Worm (Caenorhabditis elegans) whole organism, young adult: ENCODE results near the gene K06H6.5.

Experiments
- B0336.3 ChIP-seq: fragments of 200-800 bp; sonication (Bioruptor generic); IDR thresholded peaks from 2 replicates; pipeline ENCODE4 v1.3.6; 2022; ENCODE audit warnings: missing genetic modification characterization, missing compliant biosample characterization
- C17E4.6 ChIP-seq: fragments of 200-800 bp; sonication (Bioruptor generic); IDR thresholded peaks from 2 replicates; pipeline ENCODE4 v1.3.6; 2022; ENCODE audit warnings: missing genetic modification reagents, missing genetic modification characterization, missing compliant biosample characterization
- F23B12.7 ChIP-seq: sonication (generic microtip); optimal IDR thresholded peaks from 2 replicates; lab custom pipeline; 2017; ENCODE audit warnings: missing genetic modification characterization, mild to moderate bottlenecking, missing compliant biosample characterization, antibody characterized with exemption, moderate library complexity; ENCODE audit not compliant: insufficient read depth
- F33H1.4 ChIP-seq: fragments of 200-800 bp; sonication (Bioruptor generic); IDR thresholded peaks from 2 replicates; pipeline ENCODE4 v1.3.6; 2022; ENCODE audit warnings: missing genetic modification reagents, missing genetic modification characterization, missing compliant biosample characterization
- F37B4.10 ChIP-seq: fragments of 200-800 bp; sonication (Bioruptor generic); IDR thresholded peaks from 2 replicates; pipeline ENCODE4 v1.3.6; 2022; ENCODE audit warnings: missing genetic modification characterization, missing compliant biosample characterization
- F39B2.1 ChIP-seq: fragments of 200-800 bp; sonication (Bioruptor generic); IDR thresholded peaks from 2 replicates; pipeline ENCODE4 v1.3.6; 2022; ENCODE audit warnings: missing genetic modification reagents, missing genetic modification characterization, missing compliant biosample characterization
- F52B5.7 ChIP-seq: sonication (generic microtip); optimal IDR thresholded peaks from 2 replicates; lab custom pipeline; 2016; ENCODE audit warnings: mild to moderate bottlenecking, missing genetic modification characterization, missing compliant biosample characterization
- F57A8.1 ChIP-seq: fragments of 200-800 bp; sonication (Bioruptor generic); optimal IDR thresholded peaks from 2 replicates; lab custom pipeline; 2018; ENCODE audit warnings: mild to moderate bottlenecking, missing genetic modification characterization, moderate library complexity, missing compliant biosample characterization
- F57C9.4 ChIP-seq: sonication (generic microtip); optimal IDR thresholded peaks from 2 replicates; lab custom pipeline; 2017; ENCODE audit warnings: mild to moderate bottlenecking, missing genetic modification characterization, missing compliant biosample characterization
- Y53F4B.3 ChIP-seq: fragments of 200-800 bp; sonication (Bioruptor generic); IDR thresholded peaks from 2 replicates; pipeline ENCODE4 v1.3.6; 2022; ENCODE audit warnings: missing genetic modification reagents, missing genetic modification characterization, missing compliant biosample characterization
- Y56A3A.18 ChIP-seq: fragments of 200-800 bp; sonication (Bioruptor generic); IDR thresholded peaks from 2 replicates; pipeline ENCODE4 v1.3.6; 2022; ENCODE audit warnings: missing genetic modification reagents, missing genetic modification characterization, missing compliant biosample characterization
- ZK185.1 ChIP-seq: sonication (generic microtip); optimal IDR thresholded peaks from 2 replicates; lab custom pipeline; 2016; ENCODE audit warnings: mild to moderate bottlenecking, missing genetic modification characterization, missing compliant biosample characterization; ENCODE audit not compliant: poor library complexity, severe bottlenecking
- ama-1 ChIP-seq, 3 experiments: fragments of 150-350 bp in 1 of 3; sonication (generic microtip) in 2 of 3; optimal IDR thresholded peaks; 2 replicates each; lab custom pipeline; 2014 to 2018; ENCODE audit warnings: missing biosample characterization in 2 of 3, missing genetic modification characterization in 2 of 3, missing genetic modification reagents in 2 of 3
- aptf-3 ChIP-seq: fragments of 200-800 bp; sonication (Bioruptor generic); IDR thresholded peaks from 2 replicates; pipeline ENCODE4 v1.3.6; 2022; ENCODE audit warnings: missing genetic modification characterization, missing compliant biosample characterization
- ccch-3 ChIP-seq: fragments of 200-800 bp; sonication (Bioruptor generic); optimal IDR thresholded peaks from 2 replicates; lab custom pipeline; 2018; ENCODE audit warnings: mild to moderate bottlenecking, missing genetic modification characterization, missing compliant biosample characterization
- ceh-40 ChIP-seq: fragments of 200-800 bp; sonication (Bioruptor generic); IDR thresholded peaks from 2 replicates; pipeline ENCODE4 v1.3.6; 2022; ENCODE audit warnings: missing genetic modification characterization, missing compliant biosample characterization
- chd-7 ChIP-seq: sonication (generic microtip); optimal IDR thresholded peaks from 2 replicates; lab custom pipeline; 2016; ENCODE audit warnings: mild to moderate bottlenecking, missing genetic modification characterization, moderate library complexity, missing compliant biosample characterization
- dpl-1 ChIP-seq: fragments of 150-350 bp; optimal IDR thresholded peaks from 2 replicates; lab custom pipeline; 2014; ENCODE audit warnings: missing biosample characterization, missing genetic modification reagents, missing genetic modification characterization
- egl-18 ChIP-seq: fragments of 200-800 bp; sonication (Bioruptor generic); IDR thresholded peaks from 2 replicates; pipeline ENCODE4 v1.3.6; 2022; ENCODE audit warnings: missing genetic modification reagents, missing genetic modification characterization, missing compliant biosample characterization
- egrh-3 ChIP-seq: fragments of 200-800 bp; sonication (Bioruptor generic); IDR thresholded peaks from 2 replicates; pipeline ENCODE4 v1.3.6; 2022; ENCODE audit warnings: missing genetic modification reagents, missing genetic modification characterization, missing compliant biosample characterization
- ets-4 ChIP-seq: fragments of 200-800 bp; sonication (Bioruptor generic); optimal IDR thresholded peaks from 2 replicates; lab custom pipeline; 2018; ENCODE audit warnings: mild to moderate bottlenecking, missing genetic modification characterization, missing compliant biosample characterization
- gei-17 ChIP-seq: fragments of 200-800 bp; sonication (Bioruptor generic); optimal IDR thresholded peaks from 2 replicates; lab custom pipeline; 2018; ENCODE audit warnings: mild to moderate bottlenecking, missing genetic modification characterization, missing compliant biosample characterization
- hlh-12 ChIP-seq: sonication (generic microtip); optimal IDR thresholded peaks from 2 replicates; lab custom pipeline; 2016; ENCODE audit warnings: missing genetic modification characterization, missing compliant biosample characterization
- hlh-26 ChIP-seq: fragments of 200-800 bp; sonication (Bioruptor generic); conservative IDR thresholded peaks from 2 replicates; pipeline ENCODE4 v1.3.6; 2022; ENCODE audit warnings: missing genetic modification reagents, missing genetic modification characterization, missing compliant biosample characterization
- let-526 ChIP-seq: fragments of 200-800 bp; sonication (Bioruptor generic); IDR thresholded peaks from 2 replicates; pipeline ENCODE4 v1.3.6; 2022; ENCODE audit warnings: missing genetic modification reagents, missing genetic modification characterization, missing compliant biosample characterization
- lin-35 ChIP-seq, 3 experiments: fragments of 150-350 bp in 2 of 3; sonication (generic microtip) in 1 of 3; optimal IDR thresholded peaks; 2 replicates each; lab custom pipeline; 2014 to 2018; ENCODE audit warnings: missing biosample characterization in 3 of 3, missing genetic modification characterization in 3 of 3, missing genetic modification reagents in 3 of 3
- lsl-1 ChIP-seq: fragments of 200-800 bp; sonication (Bioruptor generic); optimal IDR thresholded peaks from 2 replicates; lab custom pipeline; 2018; ENCODE audit warnings: mild to moderate bottlenecking, missing genetic modification characterization, moderate library complexity, missing compliant biosample characterization
- mel-28 ChIP-seq: sonication (generic microtip); optimal IDR thresholded peaks from 2 replicates; lab custom pipeline; 2016; ENCODE audit warnings: borderline replicate concordance, mild to moderate bottlenecking, missing genetic modification characterization, missing compliant biosample characterization
- mes-4 ChIP-seq: sonication (generic microtip); optimal IDR thresholded peaks from 2 replicates; lab custom pipeline; 2016; ENCODE audit warnings: missing genotype, missing genetic modification characterization, missing compliant biosample characterization
- nfya-2 ChIP-seq: fragments of 200-800 bp; sonication (Bioruptor generic); IDR thresholded peaks from 2 replicates; pipeline ENCODE4 v1.3.6; 2022; ENCODE audit warnings: missing genetic modification reagents, missing genetic modification characterization, missing compliant biosample characterization
- nfyb-1 ChIP-seq: fragments of 200-800 bp; sonication (Bioruptor generic); IDR thresholded peaks from 2 replicates; pipeline ENCODE4 v1.3.6; 2022; ENCODE audit warnings: missing genetic modification reagents, missing genetic modification characterization, missing compliant biosample characterization
- rpc-1 ChIP-seq, 2 experiments: fragments of 150-350 bp in 1 of 2; sonication (generic microtip) in 1 of 2; optimal IDR thresholded peaks; 2 replicates each; lab custom pipeline; 2014 to 2018; ENCODE audit warnings: missing biosample characterization in 1 of 2, missing genetic modification characterization in 1 of 2, missing genetic modification reagents in 1 of 2, missing genotype in 1 of 2
- sdz-38 ChIP-seq: sonication (generic microtip); optimal IDR thresholded peaks from 2 replicates; lab custom pipeline; 2016; ENCODE audit warnings: missing genotype, missing genetic modification characterization, missing compliant biosample characterization
- snpc-4 ChIP-seq, 5 experiments: fragments of 150-350 bp in 1 of 5; sonication (generic microtip) in 4 of 5; optimal IDR thresholded peaks; 2 replicates each; lab custom pipeline; 2014 to 2018; ENCODE audit warnings: missing genetic modification characterization in 5 of 5, missing biosample characterization in 3 of 5, antibody characterized with exemption in 2 of 5, mild to moderate bottlenecking in 2 of 5, missing compliant biosample characterization in 2 of 5, missing genotype in 2 of 5, moderate library complexity in 2 of 5, missing genetic modification reagents in 1 of 5
- tbp1 ChIP-seq: fragments of 200-800 bp; sonication (Bioruptor generic); optimal IDR thresholded peaks from 2 replicates; lab custom pipeline; 2018; ENCODE audit warnings: mild to moderate bottlenecking, missing genetic modification characterization, missing compliant biosample characterization
- tlf-1 ChIP-seq: fragments of 200-800 bp; sonication (Bioruptor generic); optimal IDR thresholded peaks from 2 replicates; lab custom pipeline; 2018; ENCODE audit warnings: mild to moderate bottlenecking, missing genetic modification characterization, missing compliant biosample characterization
- xnd-1 ChIP-seq: sonication (generic microtip); optimal IDR thresholded peaks from 2 replicates; lab custom pipeline; 2016; ENCODE audit warnings: missing genotype, missing genetic modification reagents, missing genetic modification characterization, missing compliant biosample characterization
- zfh-2 ChIP-seq: fragments of 200-800 bp; sonication (Bioruptor generic); conservative IDR thresholded peaks from 2 replicates; pipeline ENCODE4 v1.3.6; 2022; ENCODE audit warnings: missing genetic modification reagents, missing genetic modification characterization, missing compliant biosample characterization
- ztf-22 ChIP-seq: fragments of 200-800 bp; sonication (Bioruptor generic); optimal IDR thresholded peaks from 2 replicates; lab custom pipeline; 2018; ENCODE audit warnings: mild to moderate bottlenecking, missing genetic modification characterization, moderate library complexity, missing compliant biosample characterization
- ztf-26 ChIP-seq: sonication (generic microtip); optimal IDR thresholded peaks from 2 replicates; lab custom pipeline; 2017; ENCODE audit warnings: missing genetic modification characterization, missing compliant biosample characterization

The K06H6.5 gene

ce11 chrV:600231-600630 lies 24.1 kb downstream of the K06H6.5 start, which contains the start of gene nhr-251:
Gene nhr-251 (plus strand): TSS chrV:600531.
- TF ChIP-seq F33H1.4 (GFP tag; lab: Robert Waterston, UW) (no peak), tbp1 (GFP tag; lab: Kevin White, UChicago) (no peak), B0336.3 (GFP tag; lab: Robert Waterston, UW) (no peak), F37B4.10 (GFP tag; lab: Robert Waterston, UW) (no peak), C17E4.6 (GFP tag; lab: Robert Waterston, UW) (no peak), ama-1 (optimal IDR thresholded peaks at IDR 0.05; lab: Kevin White, UChicago) (no peak), ama-1 (GFP tag; optimal IDR thresholded peaks at IDR 0.05; lab: Kevin White, UChicago) (no peak), ets-4 (GFP tag; lab: Kevin White, UChicago) (no peak), ceh-40 (GFP tag; lab: Robert Waterston, UW) (no peak), let-526 (GFP tag; lab: Robert Waterston, UW) (no peak), tlf-1 (no peak), F57A8.1 (GFP tag; lab: Kevin White, UChicago) (no peak)

- TF ChIP-seq mel-28 (tag; lab: Kevin White, UChicago) = no peak
- TF ChIP-seq hlh-26 (GFP tag; lab: Robert Waterston, UW) = no peak
- no peak for TF ChIP-seq F39B2.1 (GFP tag; lab: Robert Waterston, UW)
- no peak for TF ChIP-seq ztf-22 (GFP tag; lab: Kevin White, UChicago)
- no peak for TF ChIP-seq F33H1.4 (GFP tag; lab: Robert Waterston, UW)
Measured at ce11 chrV:604105-604504, 27.9 kb downstream of the K06H6.5 start, which contains the start of gene srlf-37. Gene srlf-37 (minus strand): TSS chrV:604205.

- TF ChIP-seq aptf-3 = no peak
- TF ChIP-seq sdz-38 (tag; lab: Kevin White, UChicago) = no peak
- no peak for TF ChIP-seq chd-7 (tag; lab: Kevin White, UChicago)
- no peak for TF ChIP-seq F52B5.7 (tag; lab: Kevin White, UChicago)
- TF ChIP-seq xnd-1 (tag; lab: Kevin White, UChicago) = no peak
- TF ChIP-seq hlh-12 (tag; lab: Kevin White, UChicago) = no peak
- TF ChIP-seq nfya-2 (GFP tag; lab: Robert Waterston, UW) = no peak
- TF ChIP-seq ZK185.1 (tag; lab: Kevin White, UChicago) = no peak
- TF ChIP-seq mes-4 (tag; lab: Kevin White, UChicago) = no peak
- no peak for TF ChIP-seq egrh-3 (GFP tag; lab: Robert Waterston, UW)
- no peak for TF ChIP-seq Y53F4B.3 (GFP tag; lab: Robert Waterston, UW)
- no peak for TF ChIP-seq ccch-3 (GFP tag; lab: Kevin White, UChicago)
- TF ChIP-seq Y56A3A.18 = no peak
- TF ChIP-seq F23B12.7 (tag; lab: Kevin White, UChicago) = no peak
- TF ChIP-seq B0336.3 (GFP tag; lab: Robert Waterston, UW) = no peak
- TF ChIP-seq rpc-1 (optimal IDR thresholded peaks at IDR 0.05; lab: Kevin White, UChicago) = no peak
- no peak for TF ChIP-seq rpc-1 (tag; optimal IDR thresholded peaks at IDR 0.05; lab: Kevin White, UChicago)
- no peak for TF ChIP-seq egl-18
Measured at ce11 chrV:608844-609243, 32.7 kb downstream of the K06H6.5 start, which contains the start of gene srw-109. Gene srw-109 (minus strand): TSS chrV:608944.

ce11 chrV:609671-610070 lies 33.5 kb downstream of the K06H6.5 start, which contains the start of gene srlf-36:
Gene srlf-36 (minus strand): TSS chrV:609771.
- TF ChIP-seq snpc-4 (GFP tag; optimal IDR thresholded peaks at IDR 0.05; lab: Kevin White, UChicago) (no peak), snpc-4 (tag; optimal IDR thresholded peaks at IDR 0.05; lab: Kevin White, UChicago) (no peak), zfh-2 (GFP tag; lab: Robert Waterston, UW) (no peak), F37B4.10 (GFP tag; lab: Robert Waterston, UW) (no peak), F57C9.4 (tag; lab: Kevin White, UChicago) (no peak), ztf-26 (tag; lab: Kevin White, UChicago) (no peak), lsl-1 (no peak), hlh-26 (GFP tag; lab: Robert Waterston, UW) (no peak), sdz-38 (tag; lab: Kevin White, UChicago) (no peak), egl-18 (no peak), dpl-1 (GFP tag; lab: Kevin White, UChicago) (no peak), lin-35 (GFP tag; optimal IDR thresholded peaks at IDR 0.05; lab: Kevin White, UChicago) (no peak), gei-17 (no peak), F23B12.7 (tag; lab: Kevin White, UChicago) (no peak), ceh-40 (GFP tag; lab: Robert Waterston, UW) (no peak), nfyb-1 (GFP tag; lab: Robert Waterston, UW) (no peak)
